Fruit fly (Drosophila melanogaster) Kc167 (cell line): ENCODE measurements around the gene CG14050.

Experiments
- Myc ChIP-seq: fragments of >200 bp; optimal IDR thresholded peaks from 2 replicates; lab custom pipeline; 2017; ENCODE audit warnings: missing external identifiers
- Sin3A ChIP-seq: fragments of >200 bp; optimal IDR thresholded peaks from 2 replicates; lab custom pipeline; 2018; ENCODE audit warnings: missing external identifiers
- h ChIP-seq: fragments of >200 bp; optimal IDR thresholded peaks from 3 replicates; lab custom pipeline; 2018; ENCODE audit warnings: missing external identifiers
- insv ChIP-seq: fragments of >200 bp; optimal IDR thresholded peaks from 3 replicates; lab custom pipeline; 2018; ENCODE audit warnings: missing external identifiers
- psq ChIP-seq: fragments of >200 bp; optimal IDR thresholded peaks from 2 replicates; lab custom pipeline; 2017; ENCODE audit warnings: missing external identifiers
- ttk ChIP-seq: sonication (Bioruptor generic); optimal IDR thresholded peaks from 2 replicates; lab custom pipeline; 2017; ENCODE audit warnings: missing external identifiers

CG14050 gene

dm6 chrX:2294474-2295434 is 31.3 kb downstream of the CG14050 start:
- TF ChIP-seq Sin3A (lab: Kevin White, UChicago): no peak
- TF ChIP-seq Myc: no peak
- no peak for TF ChIP-seq insv (lab: Kevin White, UChicago)
- TF ChIP-seq h (lab: Kevin White, UChicago): no peak
- no peak for TF ChIP-seq ttk (lab: Kevin White, UChicago)
- TF ChIP-seq psq (lab: Kevin White, UChicago): no peak

dm6 chrX:2293294-2293988 is 32.6 kb downstream of the CG14050 start, which contains the start of gene CG2865:
TSS of gene CG2865 (minus strand) at chrX:2293411.
- TF ChIP-seq h (lab: Kevin White, UChicago) (no peak), Myc (no peak), psq (lab: Kevin White, UChicago) (no peak), insv (lab: Kevin White, UChicago) (no peak), ttk (lab: Kevin White, UChicago) (no peak), Sin3A (lab: Kevin White, UChicago) (no peak)

dm6 chrX:2292410-2292809 is 33.6 kb downstream of the CG14050 start:
- no peak for TF ChIP-seq Sin3A (lab: Kevin White, UChicago)
- no peak for TF ChIP-seq insv (lab: Kevin White, UChicago)
- no peak for TF ChIP-seq ttk (lab: Kevin White, UChicago)
- TF ChIP-seq psq (lab: Kevin White, UChicago): no peak
- TF ChIP-seq h (lab: Kevin White, UChicago): no peak
- no peak for TF ChIP-seq Myc

dm6 chrX:2291023-2291422 is 35.0 kb downstream of the CG14050 start:
- no peak for TF ChIP-seq Myc
- TF ChIP-seq h (lab: Kevin White, UChicago): no peak
- TF ChIP-seq psq (lab: Kevin White, UChicago): no peak
- no peak for TF ChIP-seq Sin3A (lab: Kevin White, UChicago)
- no peak for TF ChIP-seq ttk (lab: Kevin White, UChicago)

DNA sequence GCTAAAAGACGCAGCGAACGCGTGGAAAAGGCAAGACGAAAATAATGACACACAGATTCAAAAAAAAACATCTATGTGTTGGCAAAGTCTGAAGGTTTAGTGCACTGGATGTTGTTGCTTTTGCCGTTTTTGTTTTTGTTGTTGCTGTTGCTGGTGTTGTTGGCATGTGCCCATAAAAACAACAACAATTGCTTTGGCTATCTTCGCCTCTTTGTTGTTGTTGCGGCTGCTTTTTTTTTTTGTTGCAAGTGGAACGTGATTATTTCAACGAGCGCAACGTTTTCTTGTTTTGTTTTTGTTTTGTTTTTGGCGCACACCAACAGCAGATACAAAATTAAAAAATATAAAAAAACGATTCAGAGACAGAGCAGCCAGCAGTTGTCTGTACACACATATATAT is 36.9 kb downstream of the CG14050 start:
- TF ChIP-seq ttk (lab: Kevin White, UChicago): no peak
- no peak for TF ChIP-seq psq (lab: Kevin White, UChicago)
- TF ChIP-seq Sin3A (lab: Kevin White, UChicago): no peak
- no peak for TF ChIP-seq h (lab: Kevin White, UChicago)
- no peak for TF ChIP-seq insv (lab: Kevin White, UChicago)

- no peak for TF ChIP-seq h (lab: Kevin White, UChicago)
- TF ChIP-seq ttk (lab: Kevin White, UChicago): no peak
- no peak for TF ChIP-seq insv (lab: Kevin White, UChicago)
- TF ChIP-seq psq (lab: Kevin White, UChicago): no peak
- TF ChIP-seq Sin3A (lab: Kevin White, UChicago): no peak
- no peak for TF ChIP-seq Myc
These were observed 37.7 kb downstream of the CG14050 start for dm6 chrX:2288327-2288726.

DNA sequence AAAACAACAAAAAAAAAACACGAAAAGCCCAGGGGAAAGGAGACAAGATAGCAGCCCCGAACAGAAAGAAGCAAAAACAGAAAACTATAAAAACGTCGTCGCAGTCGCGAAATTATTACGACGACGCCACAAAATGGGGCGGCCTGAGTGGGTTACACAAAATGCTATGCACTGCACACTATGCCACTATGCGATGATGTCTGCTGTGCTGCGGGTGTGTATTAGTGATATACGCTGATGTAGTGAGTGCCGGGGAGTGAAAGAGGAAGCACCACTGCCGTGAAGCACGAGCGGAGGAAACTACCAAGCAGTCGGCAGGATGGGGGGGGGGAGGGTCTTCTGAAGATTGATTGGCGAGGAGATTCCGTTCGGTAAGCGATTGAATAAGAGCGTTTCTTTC is 39.0 kb downstream of the CG14050 start:
- TF ChIP-seq h (lab: Kevin White, UChicago) (no peak), ttk (lab: Kevin White, UChicago) (no peak), Sin3A (lab: Kevin White, UChicago) (no peak), Myc (no peak), psq (lab: Kevin White, UChicago) (no peak), insv (lab: Kevin White, UChicago) (no peak)

dm6 chrX:2286255-2286654 is 39.8 kb downstream of the CG14050 start:
- TF ChIP-seq insv (lab: Kevin White, UChicago) (no peak), psq (lab: Kevin White, UChicago) (no peak), ttk (lab: Kevin White, UChicago) (no peak), Sin3A (lab: Kevin White, UChicago) (no peak), h (lab: Kevin White, UChicago) (no peak), Myc (no peak)

DNA sequence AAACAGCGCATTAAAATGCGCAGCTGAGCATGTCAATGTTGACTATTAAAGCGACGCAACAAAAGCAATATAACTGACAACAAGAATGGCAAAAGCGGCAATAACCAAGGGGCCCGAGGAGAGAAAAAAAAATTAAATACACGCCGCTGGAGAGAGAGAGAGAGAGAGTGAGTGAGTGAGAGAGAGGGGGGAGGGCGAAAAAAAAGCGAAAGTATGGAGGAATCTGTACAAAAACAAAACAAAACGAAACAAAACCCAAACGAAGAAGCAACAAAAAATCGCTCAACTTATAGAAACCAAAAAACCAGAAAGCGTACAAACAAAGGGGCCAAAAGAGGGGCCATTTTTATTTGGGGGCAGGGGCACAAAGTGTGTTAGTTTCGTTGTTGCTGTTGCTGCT is 42.5 kb downstream of the CG14050 start:
- TF ChIP-seq h (lab: Kevin White, UChicago): no peak
- no peak for TF ChIP-seq Sin3A (lab: Kevin White, UChicago)
- no peak for TF ChIP-seq psq (lab: Kevin White, UChicago)
- no peak for TF ChIP-seq ttk (lab: Kevin White, UChicago)
- no peak for TF ChIP-seq Myc
- TF ChIP-seq insv (lab: Kevin White, UChicago): no peak

DNA sequence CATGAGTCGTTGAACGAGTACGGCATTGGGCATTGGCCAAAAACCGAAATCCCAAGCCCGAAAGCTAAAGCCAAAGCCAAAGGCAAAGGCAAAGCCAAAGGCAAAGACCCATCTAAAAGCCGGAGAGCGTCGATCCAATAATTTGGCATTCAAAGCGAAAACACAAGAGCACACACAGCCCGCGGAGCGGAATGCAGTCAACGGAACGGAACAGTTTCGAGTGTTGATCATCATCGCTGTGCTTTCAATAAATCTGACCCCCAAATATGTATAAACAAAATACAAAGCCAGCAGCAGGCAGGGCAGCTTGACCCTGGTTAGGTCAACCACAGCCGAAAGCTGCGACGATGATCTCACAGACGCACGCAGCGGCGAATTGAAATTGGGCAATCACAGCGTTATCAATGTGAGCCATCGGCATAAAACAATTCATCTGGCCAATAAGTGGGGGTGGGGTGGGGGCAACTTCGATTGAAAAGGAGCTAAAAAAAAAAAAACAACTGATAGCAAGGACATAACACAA is 47.2 kb downstream of the CG14050 start:
- TF ChIP-seq h (lab: Kevin White, UChicago): no peak
- no peak for TF ChIP-seq insv (lab: Kevin White, UChicago)
- TF ChIP-seq ttk (lab: Kevin White, UChicago): no peak
- TF ChIP-seq Sin3A (lab: Kevin White, UChicago): no peak
- TF ChIP-seq psq (lab: Kevin White, UChicago): no peak
- TF ChIP-seq Myc: no peak

dm6 chrX:2275249-2275872 is 50.7 kb downstream of the CG14050 start, which contains the start of gene Vml:
TSS of gene Vml (plus strand) at chrX:2275822.
- TF ChIP-seq psq (lab: Kevin White, UChicago) (no peak), ttk (lab: Kevin White, UChicago) (no peak)
